Worm (Caenorhabditis elegans): ENCODE results near the gene F38A6.4.

Gene F38A6.4

DNA sequence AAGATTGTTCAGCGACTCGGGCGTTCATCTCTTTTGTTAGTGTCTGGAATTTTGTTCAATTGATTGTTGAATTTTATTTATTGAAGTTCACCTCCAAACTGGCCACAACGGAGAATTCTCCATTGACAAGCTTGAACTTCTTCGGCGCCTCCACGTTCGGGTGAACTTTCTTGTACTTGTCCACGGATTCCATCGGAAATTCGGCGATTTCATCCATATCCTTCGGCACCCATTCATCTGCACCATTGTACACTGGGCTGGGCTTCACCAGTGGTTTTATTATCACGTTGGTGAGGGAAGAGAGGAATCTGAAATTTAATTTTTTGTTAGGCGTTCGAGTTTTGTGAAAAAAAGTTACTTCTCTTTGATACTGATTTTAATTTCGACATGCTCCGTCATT lies 47.7 kb downstream of the F38A6.4 start:
- TF ChIP-seq ceh-22 (tag; optimal IDR thresholded peaks at IDR 0.05) (no peak), pha-2 (tag; optimal IDR thresholded peaks at IDR 0.05) (no peak), ceh-45 (GFP tag; IDR thresholded peaks at IDR 0.05) (no peak), che-1 (tag; optimal IDR thresholded peaks at IDR 0.05) (no peak), syd-9 (tag; optimal IDR thresholded peaks at IDR 0.05) (no peak), ceh-18 (tag; optimal IDR thresholded peaks at IDR 0.05) (no peak), sox-4 (tag; optimal IDR thresholded peaks at IDR 0.05) (no peak), lin-11 (tag; optimal IDR thresholded peaks at IDR 0.05) (no peak), mec-3 (tag; optimal IDR thresholded peaks at IDR 0.05; ENCODE audit: borderline replicate concordance) (no peak), ets-4 (tag; optimal IDR thresholded peaks at IDR 0.05) (no peak), eyg-1 (tag; optimal IDR thresholded peaks at IDR 0.05) (no peak), pros-1 (tag; optimal IDR thresholded peaks at IDR 0.05) (no peak), unc-42 (tag; optimal IDR thresholded peaks at IDR 0.05) (no peak), unc-3 (GFP tag; conservative IDR thresholded peaks at IDR 0.05) (no peak), unc-3 (tag; optimal IDR thresholded peaks at IDR 0.05) (no peak), ttx-3 (tag; optimal IDR thresholded peaks at IDR 0.05) (no peak), Y22D7AL.16 (tag; optimal IDR thresholded peaks at IDR 0.05) (no peak), ceh-9 (tag; optimal IDR thresholded peaks at IDR 0.05) (no peak), sox-2 (GFP tag; IDR thresholded peaks at IDR 0.05) (no peak), gmeb-2 (tag; optimal IDR thresholded peaks at IDR 0.05) (no peak), F13H6.1 (tag; optimal IDR thresholded peaks at IDR 0.05) (no peak)
